Worm (Caenorhabditis elegans) whole organism, early embryonic: Measurements from ENCODE around the gene col-92.
A peak's percentile ranks its signal among the peaks of the same experiment; 100 is the strongest.

ENCODE experiments used
- B0310.2 ChIP-seq: sonication (generic microtip); optimal IDR thresholded peaks from 2 replicates; lab custom pipeline; 2016; ENCODE audit warnings: mild to moderate bottlenecking, missing genetic modification characterization, missing compliant biosample characterization
- F13C5.2 ChIP-seq: sonication (generic microtip); optimal IDR thresholded peaks from 2 replicates; lab custom pipeline; 2017; ENCODE audit warnings: mild to moderate bottlenecking, missing genetic modification characterization, inconsistent platforms, missing compliant biosample characterization
- aly-1 ChIP-seq: sonication (generic microtip); optimal IDR thresholded peaks from 2 replicates; lab custom pipeline; 2016; ENCODE audit warnings: missing genetic modification characterization, missing compliant biosample characterization
- ama-1 ChIP-seq: fragments of 150-350 bp; optimal IDR thresholded peaks from 2 replicates; lab custom pipeline; 2014
- ceh-13 ChIP-seq: fragments of 200-800 bp; sonication (Bioruptor generic); optimal IDR thresholded peaks from 2 replicates; lab custom pipeline; 2018; ENCODE audit warnings: mild to moderate bottlenecking, missing genetic modification characterization, missing compliant biosample characterization
- ceh-36 ChIP-seq: sonication (generic microtip); optimal IDR thresholded peaks from 2 replicates; lab custom pipeline; 2016; ENCODE audit warnings: missing genetic modification characterization, inconsistent platforms, missing compliant biosample characterization
- ets-7 ChIP-seq: sonication (generic microtip); optimal IDR thresholded peaks from 2 replicates; lab custom pipeline; 2016; ENCODE audit warnings: missing genotype, missing genetic modification characterization, missing compliant biosample characterization
- flt-1 ChIP-seq: fragments of 200-800 bp; sonication (Bioruptor generic); IDR thresholded peaks from 2 replicates; pipeline ENCODE4 v1.3.6; 2022; ENCODE audit warnings: missing genetic modification characterization, missing compliant biosample characterization
- hmbx-1 ChIP-seq: sonication (generic microtip); optimal IDR thresholded peaks from 2 replicates; lab custom pipeline; 2016; ENCODE audit warnings: mild to moderate bottlenecking, missing genetic modification characterization, missing compliant biosample characterization
- hmg-4 ChIP-seq: fragments of 200-800 bp; sonication (Bioruptor generic); optimal IDR thresholded peaks from 2 replicates; lab custom pipeline; 2018; ENCODE audit warnings: mild to moderate bottlenecking, missing genetic modification characterization, missing compliant biosample characterization
- hnd-1 ChIP-seq: sonication (generic microtip); optimal IDR thresholded peaks from 2 replicates; lab custom pipeline; 2016; ENCODE audit warnings: missing genetic modification characterization, missing compliant biosample characterization
- pes-1 ChIP-seq: fragments of 200-800 bp; sonication (Bioruptor generic); IDR thresholded peaks from 2 replicates; pipeline ENCODE4 v1.3.6; 2022; ENCODE audit warnings: missing genetic modification reagents, missing genetic modification characterization, missing compliant biosample characterization
- scrt-1 ChIP-seq: fragments of 200-800 bp; sonication (Bioruptor generic); IDR thresholded peaks from 2 replicates; pipeline ENCODE4 v1.3.6; 2022; ENCODE audit warnings: missing genetic modification characterization, missing compliant biosample characterization
- sea-1 ChIP-seq: fragments of 200-800 bp; sonication (Bioruptor generic); conservative IDR thresholded peaks from 2 replicates; pipeline ENCODE4 v1.3.6; 2022; ENCODE audit warnings: missing genetic modification characterization, missing compliant biosample characterization
- tbx-11 ChIP-seq: fragments of 200-800 bp; sonication (Bioruptor generic); IDR thresholded peaks from 2 replicates; pipeline ENCODE4 v1.3.6; 2022; ENCODE audit warnings: missing genetic modification characterization, missing compliant biosample characterization
- tbx-37 ChIP-seq: fragments of 200-800 bp; sonication (Bioruptor generic); conservative IDR thresholded peaks from 2 replicates; pipeline ENCODE4 v1.3.6; 2022; ENCODE audit warnings: missing genetic modification reagents, missing genetic modification characterization, missing compliant biosample characterization
- tra-4 ChIP-seq: sonication (generic microtip); optimal IDR thresholded peaks from 2 replicates; lab custom pipeline; 2017; ENCODE audit warnings: missing genetic modification characterization, missing compliant biosample characterization

Gene col-92

ce11 chrIII:10985559-10986036, 2.5 kb upstream of the col-92 start, which contains the start of gene col-93:
col-93 (minus strand) TSS chrIII:10985609.
- no peak for TF ChIP-seq ceh-36 (tag; lab: Kevin White, UChicago)
- TF ChIP-seq tbx-11 (GFP tag; lab: Robert Waterston, UW) = no peak
- no peak for TF ChIP-seq scrt-1
- no peak for TF ChIP-seq F13C5.2
- TF ChIP-seq ceh-13 (GFP tag; lab: Kevin White, UChicago) = no peak
- TF ChIP-seq pes-1 = no peak
- no peak for TF ChIP-seq aly-1 (tag; lab: Kevin White, UChicago)
- TF ChIP-seq tbx-37 = no peak
- TF ChIP-seq ama-1 = no peak
- TF ChIP-seq hmg-4 = no peak
- no peak for TF ChIP-seq hnd-1 (tag; lab: Kevin White, UChicago)
- no peak for TF ChIP-seq sea-1 (GFP tag; lab: Robert Waterston, UW)
- TF ChIP-seq B0310.2 (tag; lab: Kevin White, UChicago) = no peak
- TF ChIP-seq hmbx-1 (tag; lab: Kevin White, UChicago) = no peak
- no peak for TF ChIP-seq flt-1 (GFP tag; lab: Robert Waterston, UW)
- TF ChIP-seq ets-7 = no peak
- TF ChIP-seq tra-4 (tag; lab: Kevin White, UChicago) = no peak

- TF ChIP-seq scrt-1 (0 out of 2 replicates have a peak, but pooled peaks have one; percentile 30), sea-1 (GFP tag; lab: Robert Waterston, UW) (0 out of 2 replicates have a peak, but pooled peaks have one; percentile 15)
These were observed 1.7 kb upstream of the col-92 start for ce11 chrIII:10984749-10985148.

ce11 chrIII:10981555-10981954, 1.5 kb downstream of the col-92 start:
- no peak for TF ChIP-seq F13C5.2
- TF ChIP-seq ama-1 = no peak
- no peak for TF ChIP-seq tbx-11 (GFP tag; lab: Robert Waterston, UW)
- no peak for TF ChIP-seq hnd-1 (tag; lab: Kevin White, UChicago)
- TF ChIP-seq B0310.2 (tag; lab: Kevin White, UChicago) = no peak
- no peak for TF ChIP-seq ceh-36 (tag; lab: Kevin White, UChicago)
- TF ChIP-seq hmg-4 = no peak

DNA sequence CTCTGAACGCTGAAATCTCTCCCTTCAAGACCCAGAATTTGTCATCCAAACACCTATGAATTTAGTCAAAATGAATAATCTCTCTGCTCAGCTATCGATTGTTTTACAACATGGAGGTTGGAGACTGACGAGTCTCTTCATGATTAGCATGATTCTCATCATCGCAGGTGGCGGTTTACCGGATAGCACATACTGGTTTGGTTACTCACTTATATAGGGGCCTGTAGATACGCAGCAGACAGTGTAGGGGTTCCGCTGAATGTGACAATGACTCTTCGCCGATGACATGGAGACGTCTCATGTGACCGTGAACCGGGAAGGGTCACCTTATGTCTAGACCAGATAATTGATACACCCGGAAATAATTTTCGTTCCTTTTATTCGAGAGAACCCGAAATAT, 6.5 kb downstream of the col-92 start:
- TF ChIP-seq ceh-36 (tag; lab: Kevin White, UChicago) (no peak), tbx-11 (GFP tag; lab: Robert Waterston, UW) (no peak), ama-1 (no peak), aly-1 (tag; lab: Kevin White, UChicago) (no peak), tra-4 (tag; lab: Kevin White, UChicago) (no peak), flt-1 (GFP tag; lab: Robert Waterston, UW) (no peak), hnd-1 (tag; lab: Kevin White, UChicago) (no peak), ets-7 (no peak), B0310.2 (tag; lab: Kevin White, UChicago) (no peak), sea-1 (GFP tag; lab: Robert Waterston, UW) (no peak), pes-1 (no peak), hmbx-1 (tag; lab: Kevin White, UChicago) (no peak), F13C5.2 (no peak), tbx-37 (no peak), scrt-1 (no peak), ceh-13 (GFP tag; lab: Kevin White, UChicago) (no peak), hmg-4 (no peak)

DNA sequence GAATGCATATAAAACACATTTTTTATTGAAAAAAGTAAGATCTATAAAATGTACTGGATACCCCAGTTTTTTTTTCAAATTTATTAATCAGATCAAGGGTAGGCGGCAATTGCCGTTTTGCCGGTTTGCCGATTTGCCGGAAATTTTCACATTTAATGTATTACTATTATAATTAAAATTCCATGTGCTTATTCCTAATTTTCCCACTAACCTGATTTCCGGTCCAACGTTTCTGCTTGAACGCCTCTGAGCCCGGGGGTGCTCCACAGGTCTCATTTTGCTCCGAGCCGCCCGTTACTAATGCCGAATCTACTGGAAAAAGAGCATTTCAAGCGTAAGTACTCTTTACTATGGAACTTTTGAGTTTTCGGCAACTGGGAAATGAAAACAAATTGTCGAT, 13.4 kb downstream of the col-92 start, which contains the start of gene dhc-4:
dhc-4 (plus strand) TSS at position 301 of the 400 bp plus-strand sequence.
- no peak for TF ChIP-seq flt-1 (GFP tag; lab: Robert Waterston, UW)
- no peak for TF ChIP-seq scrt-1
- no peak for TF ChIP-seq tra-4 (tag; lab: Kevin White, UChicago)
- no peak for TF ChIP-seq pes-1

ce11 chrIII:10967010-10967409, 16.0 kb downstream of the col-92 start, which contains the start of gene W05B2.2:
W05B2.2 (minus strand) TSS chrIII:10967110.
- TF ChIP-seq scrt-1 = no peak
- TF ChIP-seq ceh-36 (tag; lab: Kevin White, UChicago) = no peak
- TF ChIP-seq sea-1 (GFP tag; lab: Robert Waterston, UW) = no peak
- no peak for TF ChIP-seq tbx-11 (GFP tag; lab: Robert Waterston, UW)
- TF ChIP-seq B0310.2 (tag; lab: Kevin White, UChicago) = no peak
- TF ChIP-seq tra-4 (tag; lab: Kevin White, UChicago) = no peak
- TF ChIP-seq pes-1 = no peak
- TF ChIP-seq hmg-4 = no peak
- no peak for TF ChIP-seq hnd-1 (tag; lab: Kevin White, UChicago)
- TF ChIP-seq ets-7 = no peak
- TF ChIP-seq tbx-37 = no peak
- TF ChIP-seq hmbx-1 (tag; lab: Kevin White, UChicago) = no peak

- TF ChIP-seq tbx-37 (no peak), tra-4 (tag; lab: Kevin White, UChicago) (no peak), F13C5.2 (no peak), flt-1 (GFP tag; lab: Robert Waterston, UW) (no peak), B0310.2 (tag; lab: Kevin White, UChicago) (no peak), aly-1 (tag; lab: Kevin White, UChicago) (no peak), ets-7 (no peak), tbx-11 (GFP tag; lab: Robert Waterston, UW) (no peak), hmbx-1 (tag; lab: Kevin White, UChicago) (no peak), scrt-1 (no peak)
These were observed 20.1 kb downstream of the col-92 start for ce11 chrIII:10962910-10963309.

ce11 chrIII:10960387-10960786, 22.7 kb downstream of the col-92 start:
- TF ChIP-seq tbx-11 (GFP tag; lab: Robert Waterston, UW) = no peak
- no peak for TF ChIP-seq ceh-13 (GFP tag; lab: Kevin White, UChicago)
- TF ChIP-seq ama-1 = no peak
- TF ChIP-seq F13C5.2 = no peak
- no peak for TF ChIP-seq hmg-4
- TF ChIP-seq flt-1 (GFP tag; lab: Robert Waterston, UW) = no peak
- no peak for TF ChIP-seq sea-1 (GFP tag; lab: Robert Waterston, UW)
- TF ChIP-seq aly-1 (tag; lab: Kevin White, UChicago) = no peak
- TF ChIP-seq ets-7 = no peak
- TF ChIP-seq scrt-1 = no peak
- no peak for TF ChIP-seq hnd-1 (tag; lab: Kevin White, UChicago)
- TF ChIP-seq B0310.2 (tag; lab: Kevin White, UChicago) = no peak
- no peak for TF ChIP-seq pes-1
- no peak for TF ChIP-seq tra-4 (tag; lab: Kevin White, UChicago)
- no peak for TF ChIP-seq tbx-37
- TF ChIP-seq ceh-36 (tag; lab: Kevin White, UChicago) = no peak
- no peak for TF ChIP-seq hmbx-1 (tag; lab: Kevin White, UChicago)
